Worm (Caenorhabditis elegans): ENCODE data around the gene ocr-3.

DNA sequence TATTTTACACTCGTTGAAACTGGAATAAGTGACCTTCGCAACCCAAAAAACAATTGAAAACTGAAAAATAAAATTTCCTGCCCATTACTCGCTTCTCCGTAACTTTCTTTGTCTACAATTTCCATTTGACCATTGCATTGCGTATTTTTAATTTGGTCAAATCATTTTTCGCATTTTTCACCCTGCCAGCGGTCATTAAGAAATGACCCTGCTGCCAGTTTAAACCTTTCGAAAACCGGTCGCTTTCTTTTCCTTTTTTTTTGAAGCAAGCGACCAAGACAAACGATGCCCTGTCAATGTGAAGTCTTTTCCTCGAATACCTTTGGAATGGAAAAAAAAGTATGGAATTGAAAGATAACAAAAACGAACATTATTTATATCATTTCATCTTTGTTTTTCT lies 7.6 kb upstream of the ocr-3 start:
- TF ChIP-seq fkh-10 (GFP tag; optimal IDR thresholded peaks at IDR 0.05) (no peak), elt-3 (tag; optimal IDR thresholded peaks at IDR 0.05) (no peak), lsy-12 (tag; optimal IDR thresholded peaks at IDR 0.05) (no peak), sea-2 (GFP tag; optimal IDR thresholded peaks at IDR 0.05) (no peak), ztf-11 (tag; optimal IDR thresholded peaks at IDR 0.05) (no peak), skn-1 (tag; optimal IDR thresholded peaks at IDR 0.05) (no peak), ama-1 (optimal IDR thresholded peaks at IDR 0.05) (no peak), unc-62 (GFP tag; optimal IDR thresholded peaks at IDR 0.05) (no peak)
